Worm (Caenorhabditis elegans) whole organism, midembryonic: ENCODE data around the gene T26H5.11.

ENCODE experiments used
- cog-1 ChIP-seq: sonication (generic microtip); optimal IDR thresholded peaks from 2 replicates; lab custom pipeline; 2016; ENCODE audit warnings: missing genetic modification characterization, missing compliant biosample characterization
- flt-1 ChIP-seq: fragments of 200-800 bp; sonication (Bioruptor generic); IDR thresholded peaks from 2 replicates; pipeline ENCODE4 v1.3.6; 2022; ENCODE audit warnings: missing genetic modification characterization, missing compliant biosample characterization
- klf-2 ChIP-seq: fragments of 200-800 bp; sonication (Bioruptor generic); conservative IDR thresholded peaks from 2 replicates; pipeline ENCODE4 v1.3.6; 2022; ENCODE audit warnings: missing genetic modification reagents, missing genetic modification characterization, missing compliant biosample characterization
- med-1 ChIP-seq: sonication (generic microtip); optimal IDR thresholded peaks from 2 replicates; lab custom pipeline; 2017; ENCODE audit warnings: missing genetic modification characterization, mild to moderate bottlenecking, missing compliant biosample characterization, antibody characterized with exemption, missing genetic modification reagents; ENCODE audit not compliant: insufficient read depth
- ref-1 ChIP-seq: fragments of 200-800 bp; sonication (Bioruptor generic); conservative IDR thresholded peaks from 2 replicates; pipeline ENCODE4 v1.3.6; 2022; ENCODE audit warnings: missing genetic modification reagents, missing genetic modification characterization, missing compliant biosample characterization
- ztf-23 ChIP-seq: fragments of 200-800 bp; sonication (Bioruptor generic); IDR thresholded peaks from 2 replicates; pipeline ENCODE4 v1.3.6; 2022; ENCODE audit warnings: missing genetic modification reagents, missing genetic modification characterization, missing compliant biosample characterization

ce11 chrV:15471029-15471428, 26.9 kb upstream of the T26H5.11 start, which contains the start of gene dpf-1:
- TF ChIP-seq klf-2: no peak
- TF ChIP-seq flt-1: no peak
- TF ChIP-seq med-1 (GFP tag; lab: Kevin White, UChicago): no peak
- TF ChIP-seq ztf-23 (GFP tag; lab: Robert Waterston, UW): no peak
- TF ChIP-seq ref-1 (GFP tag; lab: Robert Waterston, UW): no peak
- no peak for TF ChIP-seq cog-1 (tag; lab: Kevin White, UChicago)
